Worm (Caenorhabditis elegans): ENCODE data around the gene F15A4.10.

ce11 chrII:12444679-12445376, 40.1 kb downstream of the F15A4.10 start, which contains the start of the genes W05H5.1 and pitr-6:
- TF ChIP-seq lin-14 (GFP tag; optimal IDR thresholded peaks at IDR 0.05) = no peak
- TF ChIP-seq nhr-84 (tag; optimal IDR thresholded peaks at IDR 0.05) = no peak
- no peak for TF ChIP-seq ztf-11 (tag; optimal IDR thresholded peaks at IDR 0.05)
- no peak for TF ChIP-seq snpc-4 (tag; optimal IDR thresholded peaks at IDR 0.05)
- TF ChIP-seq jun-1 (tag; optimal IDR thresholded peaks at IDR 0.05) = no peak
- TF ChIP-seq unc-62 (GFP tag; optimal IDR thresholded peaks at IDR 0.05) = no peak
- no peak for TF ChIP-seq lin-15B (tag; optimal IDR thresholded peaks at IDR 0.05)
